Worm (Caenorhabditis elegans) whole organism, early embryonic: ENCODE data around the gene F26G1.10.

Experiments used
- B0310.2 ChIP-seq: sonication (generic microtip); optimal IDR thresholded peaks from 2 replicates; lab custom pipeline; 2016; ENCODE audit warnings: mild to moderate bottlenecking, missing genetic modification characterization, missing compliant biosample characterization
- F13C5.2 ChIP-seq: sonication (generic microtip); optimal IDR thresholded peaks from 2 replicates; lab custom pipeline; 2017; ENCODE audit warnings: mild to moderate bottlenecking, missing genetic modification characterization, inconsistent platforms, missing compliant biosample characterization
- aly-1 ChIP-seq: sonication (generic microtip); optimal IDR thresholded peaks from 2 replicates; lab custom pipeline; 2016; ENCODE audit warnings: missing genetic modification characterization, missing compliant biosample characterization
- ama-1 ChIP-seq: fragments of 150-350 bp; optimal IDR thresholded peaks from 2 replicates; lab custom pipeline; 2014
- ceh-13 ChIP-seq: fragments of 200-800 bp; sonication (Bioruptor generic); optimal IDR thresholded peaks from 2 replicates; lab custom pipeline; 2018; ENCODE audit warnings: mild to moderate bottlenecking, missing genetic modification characterization, missing compliant biosample characterization
- ets-7 ChIP-seq: sonication (generic microtip); optimal IDR thresholded peaks from 2 replicates; lab custom pipeline; 2016; ENCODE audit warnings: missing genotype, missing genetic modification characterization, missing compliant biosample characterization
- flt-1 ChIP-seq: fragments of 200-800 bp; sonication (Bioruptor generic); IDR thresholded peaks from 2 replicates; pipeline ENCODE4 v1.3.6; 2022; ENCODE audit warnings: missing genetic modification characterization, missing compliant biosample characterization
- hnd-1 ChIP-seq: sonication (generic microtip); optimal IDR thresholded peaks from 2 replicates; lab custom pipeline; 2016; ENCODE audit warnings: missing genetic modification characterization, missing compliant biosample characterization
- pes-1 ChIP-seq: fragments of 200-800 bp; sonication (Bioruptor generic); IDR thresholded peaks from 2 replicates; pipeline ENCODE4 v1.3.6; 2022; ENCODE audit warnings: missing genetic modification reagents, missing genetic modification characterization, missing compliant biosample characterization
- scrt-1 ChIP-seq: fragments of 200-800 bp; sonication (Bioruptor generic); IDR thresholded peaks from 2 replicates; pipeline ENCODE4 v1.3.6; 2022; ENCODE audit warnings: missing genetic modification characterization, missing compliant biosample characterization
- tbx-11 ChIP-seq: fragments of 200-800 bp; sonication (Bioruptor generic); IDR thresholded peaks from 2 replicates; pipeline ENCODE4 v1.3.6; 2022; ENCODE audit warnings: missing genetic modification characterization, missing compliant biosample characterization
- tbx-37 ChIP-seq: fragments of 200-800 bp; sonication (Bioruptor generic); conservative IDR thresholded peaks from 2 replicates; pipeline ENCODE4 v1.3.6; 2022; ENCODE audit warnings: missing genetic modification reagents, missing genetic modification characterization, missing compliant biosample characterization

ce11 chrII:4793320-4793719, 19.1 kb downstream of the F26G1.10 start:
- no peak for TF ChIP-seq B0310.2 (tag; lab: Kevin White, UChicago)
- no peak for TF ChIP-seq aly-1 (tag; lab: Kevin White, UChicago)
- TF ChIP-seq F13C5.2 (tag; lab: Kevin White, UChicago) = no peak
- TF ChIP-seq ama-1 = no peak
- no peak for TF ChIP-seq hnd-1 (tag; lab: Kevin White, UChicago)
- no peak for TF ChIP-seq scrt-1 (GFP tag; lab: Robert Waterston, UW)
- TF ChIP-seq ceh-13 = no peak
- TF ChIP-seq ets-7 (tag; lab: Kevin White, UChicago) = no peak
- no peak for TF ChIP-seq flt-1
- no peak for TF ChIP-seq tbx-37 (GFP tag; lab: Robert Waterston, UW)
- TF ChIP-seq pes-1 (GFP tag; lab: Robert Waterston, UW) = no peak
- no peak for TF ChIP-seq tbx-11 (GFP tag; lab: Robert Waterston, UW)
